Worm (Caenorhabditis elegans): ENCODE results near the gene nhr-103.

ce11 chrV:2218803-2219202, 6.4 kb upstream of the nhr-103 start, which contains the start of gene nhr-56:
- TF ChIP-seq lin-13 (tag; optimal IDR thresholded peaks at IDR 0.05) (no peak), lsy-2 (tag; optimal IDR thresholded peaks at IDR 0.05) (no peak), snpc-4 (tag; optimal IDR thresholded peaks at IDR 0.05) (no peak), unc-120 (tag; optimal IDR thresholded peaks at IDR 0.05; ENCODE audit: poor library complexity, severe bottlenecking) (no peak), tbx-8 (GFP tag; optimal IDR thresholded peaks at IDR 0.05) (no peak), nhr-76 (tag; optimal IDR thresholded peaks at IDR 0.05) (no peak), mls-2 (tag; optimal IDR thresholded peaks at IDR 0.05) (no peak), nhr-12 (tag; optimal IDR thresholded peaks at IDR 0.05) (no peak), unc-39 (tag; optimal IDR thresholded peaks at IDR 0.05) (no peak), ztf-11 (tag; optimal IDR thresholded peaks at IDR 0.05) (no peak), ces-1 (GFP tag; optimal IDR thresholded peaks at IDR 0.05) (no peak), nhr-237 (tag; optimal IDR thresholded peaks at IDR 0.05) (peak; percentile 44), unc-62 (GFP tag; optimal IDR thresholded peaks at IDR 0.05) (no peak), nhr-2 (tag; optimal IDR thresholded peaks at IDR 0.05) (no peak)
